Fruit fly (Drosophila melanogaster) whole organism, pupa: Measurements from ENCODE around the gene CG9663.

Source experiments
- CG13204 ChIP-seq: fragments of 200-800 bp; sonication (Bioruptor generic); optimal IDR thresholded peaks from 2 replicates; lab custom pipeline; 2018; ENCODE audit warnings: missing biosample characterization, mild to moderate bottlenecking, missing genetic modification characterization, moderate library complexity
- CG15710 ChIP-seq: fragments of 200-800 bp; sonication (Bioruptor generic); optimal IDR thresholded peaks from 2 replicates; lab custom pipeline; 2018; ENCODE audit warnings: missing biosample characterization, mild to moderate bottlenecking, missing genetic modification characterization, moderate library complexity
- CG32121 ChIP-seq: fragments of 200-800 bp; sonication (Bioruptor generic); IDR thresholded peaks from 2 replicates; pipeline ENCODE4 v1.3.6; 2022; ENCODE audit warnings: missing biosample characterization, missing genetic modification characterization
- CG34367 ChIP-seq: fragments of 200-800 bp; sonication (Bioruptor generic); optimal IDR thresholded peaks from 2 replicates; lab custom pipeline; 2018; ENCODE audit warnings: missing biosample characterization, mild to moderate bottlenecking, missing genetic modification characterization
- CG4496 ChIP-seq: fragments of 200-800 bp; sonication (Bioruptor generic); IDR thresholded peaks from 3 replicates; pipeline ENCODE4 v1.3.6; 2022; ENCODE audit warnings: missing biosample characterization, missing genetic modification characterization
- CG8301 ChIP-seq: fragments of 200-800 bp; sonication (Bioruptor generic); optimal IDR thresholded peaks from 2 replicates; lab custom pipeline; 2018; ENCODE audit warnings: missing biosample characterization, mild to moderate bottlenecking, missing genetic modification characterization
- CG9948 ChIP-seq: fragments of 200-800 bp; sonication (Bioruptor generic); optimal IDR thresholded peaks from 2 replicates; lab custom pipeline; 2018; ENCODE audit warnings: missing biosample characterization, mild to moderate bottlenecking, missing genetic modification characterization, moderate library complexity
- D1 ChIP-seq: fragments of 200-800 bp; sonication (Bioruptor generic); optimal IDR thresholded peaks from 2 replicates; lab custom pipeline; 2018; ENCODE audit warnings: missing biosample characterization, mild to moderate bottlenecking, missing genetic modification characterization, moderate library complexity
- EcR ChIP-seq: fragments of 200-800 bp; sonication (Bioruptor generic); optimal IDR thresholded peaks from 3 replicates; lab custom pipeline; 2019; ENCODE audit warnings: missing biosample characterization, missing genetic modification characterization, mild to moderate bottlenecking, moderate library complexity, missing genetic modification reagents
- Ets98B ChIP-seq: fragments of 200-800 bp; sonication (Bioruptor generic); IDR thresholded peaks from 2 replicates; pipeline ENCODE4 v1.3.6; 2022; ENCODE audit warnings: missing biosample characterization, missing genetic modification characterization
- Snoo ChIP-seq: fragments of 200-800 bp; sonication (Bioruptor generic); optimal IDR thresholded peaks from 3 replicates; lab custom pipeline; 2017; ENCODE audit warnings: missing biosample characterization, mild to moderate bottlenecking, missing genetic modification characterization, inconsistent platforms
- gl ChIP-seq: fragments of 200-800 bp; sonication (Bioruptor generic); optimal IDR thresholded peaks from 2 replicates; lab custom pipeline; 2018; ENCODE audit warnings: missing biosample characterization, mild to moderate bottlenecking, missing genetic modification characterization
- rn ChIP-seq: fragments of 200-800 bp; sonication (Bioruptor generic); IDR thresholded peaks from 2 replicates; pipeline ENCODE4 v1.3.6; 2022; ENCODE audit warnings: missing biosample characterization, missing genetic modification characterization

DNA sequence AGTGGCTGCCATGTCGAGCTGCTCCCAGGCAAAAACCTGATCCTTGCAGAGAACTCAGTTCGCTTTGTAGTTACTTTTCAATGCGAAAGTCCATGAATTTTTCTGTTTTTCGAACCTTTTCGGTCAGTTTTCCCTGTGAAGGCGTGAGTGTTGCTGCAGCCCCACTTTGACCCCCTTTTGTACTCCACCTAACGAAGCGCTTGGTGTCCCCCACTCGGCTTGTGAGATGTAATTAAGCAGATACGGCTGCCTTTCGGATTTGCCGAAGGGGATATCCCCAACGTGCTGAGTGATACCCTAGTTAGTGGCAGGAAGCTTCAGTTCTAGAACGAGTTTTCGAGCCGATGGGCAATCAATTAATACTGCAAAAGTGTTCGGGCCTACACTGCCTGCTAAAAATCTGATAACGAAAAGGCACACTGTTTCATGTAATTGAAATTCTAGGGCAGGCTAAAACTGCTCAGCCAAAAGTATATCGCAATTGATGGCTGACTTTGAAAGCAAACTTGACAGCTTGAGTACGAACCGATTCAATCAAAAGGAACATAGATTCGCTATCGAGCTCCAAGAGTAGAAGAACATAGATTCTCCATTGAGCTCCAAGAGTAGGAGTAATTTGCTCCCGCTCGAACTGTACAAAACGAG, 48.8 kb upstream of the CG9663 start:
- peak; percentile 47 for TF ChIP-seq CG34367 (tag; lab: Kevin White, UChicago)
- TF ChIP-seq CG13204, result peak; percentile 2
- peak; percentile 47 for TF ChIP-seq CG9948 (tag; lab: Kevin White, UChicago)
- TF ChIP-seq rn, result no peak
- TF ChIP-seq Snoo (tag; lab: Kevin White, UChicago), result no peak
- peak; percentile 4 for TF ChIP-seq CG8301 (tag; lab: Kevin White, UChicago)
- no peak for TF ChIP-seq CG32121 (GFP tag; lab: Robert Waterston, UW)
- 0 out of 3 replicates have a peak, but pooled peaks have one; percentile 8 for TF ChIP-seq CG4496 (GFP tag; lab: Robert Waterston, UW)
- peak; percentile 59 for TF ChIP-seq EcR (GFP tag; lab: Kevin White, UChicago)
- TF ChIP-seq Ets98B (GFP tag; lab: Robert Waterston, UW), result no peak
- no peak for TF ChIP-seq D1 (tag; lab: Kevin White, UChicago)
- no peak for TF ChIP-seq gl
- TF ChIP-seq CG15710 (tag; lab: Kevin White, UChicago), result peak; percentile 72
